Worm (Caenorhabditis elegans): ENCODE data around the gene ifg-1.

The ifg-1 gene

DNA sequence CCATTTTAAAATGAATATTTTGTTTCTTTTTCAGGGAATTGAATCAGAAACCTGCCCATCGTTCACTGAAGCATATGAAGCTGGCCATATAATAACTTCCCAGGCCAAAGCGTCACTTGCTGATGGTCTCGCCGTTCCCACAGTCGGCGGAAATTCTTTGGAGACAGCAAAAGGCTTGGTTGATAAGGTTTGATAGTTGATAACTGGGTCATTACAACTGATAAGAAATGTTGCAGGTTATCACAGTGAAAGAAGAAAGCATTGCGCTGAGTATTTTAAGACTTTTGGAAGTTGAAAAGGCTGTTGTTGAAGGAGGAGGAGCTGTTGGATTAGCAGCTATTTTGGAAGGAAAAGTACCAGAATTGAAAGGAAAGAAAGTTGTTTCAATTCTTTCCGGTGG, 49.5 kb downstream of the ifg-1 start:
- TF ChIP-seq elt-3 (tag; optimal IDR thresholded peaks at IDR 0.05) (no peak), lsy-2 (tag; optimal IDR thresholded peaks at IDR 0.05) (no peak), tbx-8 (GFP tag; optimal IDR thresholded peaks at IDR 0.05) (no peak), bed-3 (GFP tag; optimal IDR thresholded peaks at IDR 0.05) (no peak), sptf-1 (tag; optimal IDR thresholded peaks at IDR 0.05) (no peak), blmp-1 (tag; optimal IDR thresholded peaks at IDR 0.05) (no peak), ztf-11 (tag; optimal IDR thresholded peaks at IDR 0.05) (no peak), nhr-76 (tag; optimal IDR thresholded peaks at IDR 0.05) (no peak), drap-1 (GFP tag; optimal IDR thresholded peaks at IDR 0.05) (no peak), nhr-12 (tag; optimal IDR thresholded peaks at IDR 0.05) (no peak), ceh-39 (tag; optimal IDR thresholded peaks at IDR 0.05) (no peak), zip-8 (tag; optimal IDR thresholded peaks at IDR 0.05) (no peak), unc-120 (tag; optimal IDR thresholded peaks at IDR 0.05; ENCODE audit: poor library complexity, severe bottlenecking) (no peak), cnd-1 (tag; optimal IDR thresholded peaks at IDR 0.05) (no peak)

DNA sequence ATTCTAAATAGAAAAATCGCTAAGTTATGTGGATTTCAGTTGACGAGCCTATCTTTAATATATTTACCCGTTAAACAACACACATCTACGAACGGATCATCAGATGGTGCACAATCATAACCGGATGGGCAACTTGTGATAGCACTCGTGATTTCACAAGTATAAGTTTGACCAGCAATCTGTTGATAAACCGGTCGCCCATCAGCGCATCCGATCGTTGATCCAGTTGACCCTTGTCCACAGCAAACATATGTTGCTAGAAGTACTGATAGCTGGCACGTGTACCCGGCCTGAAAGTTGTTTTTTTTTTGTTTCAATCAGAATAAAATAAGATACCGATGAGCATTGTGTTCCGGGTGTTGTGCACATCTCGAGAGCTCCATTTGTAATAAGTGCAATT, 50.7 kb downstream of the ifg-1 start:
- TF ChIP-seq ceh-43 (GFP tag; optimal IDR thresholded peaks at IDR 0.05) (no peak), elt-3 (tag; optimal IDR thresholded peaks at IDR 0.05) (no peak), blmp-1 (tag; optimal IDR thresholded peaks at IDR 0.05) (no peak), lin-32 (GFP tag; optimal IDR thresholded peaks at IDR 0.05) (no peak), sem-2 (GFP tag; optimal IDR thresholded peaks at IDR 0.05) (no peak), ceh-39 (tag; optimal IDR thresholded peaks at IDR 0.05) (no peak), lin-13 (tag; optimal IDR thresholded peaks at IDR 0.05) (no peak), mls-2 (tag; optimal IDR thresholded peaks at IDR 0.05) (no peak), snpc-4 (tag; optimal IDR thresholded peaks at IDR 0.05) (no peak), nhr-28 (tag; optimal IDR thresholded peaks at IDR 0.05) (no peak), elt-1 (tag; optimal IDR thresholded peaks at IDR 0.05; ENCODE audit: borderline replicate concordance, insufficient read depth) (no peak), ces-1 (GFP tag; optimal IDR thresholded peaks at IDR 0.05) (no peak), hlh-1 (tag; optimal IDR thresholded peaks at IDR 0.05) (no peak), drap-1 (GFP tag; optimal IDR thresholded peaks at IDR 0.05) (no peak), unc-120 (tag; optimal IDR thresholded peaks at IDR 0.05; ENCODE audit: poor library complexity, severe bottlenecking) (no peak), nhr-237 (tag; optimal IDR thresholded peaks at IDR 0.05) (no peak), ceh-83 (GFP tag; optimal IDR thresholded peaks at IDR 0.05) (no peak), sptf-1 (tag; optimal IDR thresholded peaks at IDR 0.05) (no peak), nhr-12 (tag; optimal IDR thresholded peaks at IDR 0.05) (no peak), lsy-2 (tag; optimal IDR thresholded peaks at IDR 0.05) (no peak)

DNA sequence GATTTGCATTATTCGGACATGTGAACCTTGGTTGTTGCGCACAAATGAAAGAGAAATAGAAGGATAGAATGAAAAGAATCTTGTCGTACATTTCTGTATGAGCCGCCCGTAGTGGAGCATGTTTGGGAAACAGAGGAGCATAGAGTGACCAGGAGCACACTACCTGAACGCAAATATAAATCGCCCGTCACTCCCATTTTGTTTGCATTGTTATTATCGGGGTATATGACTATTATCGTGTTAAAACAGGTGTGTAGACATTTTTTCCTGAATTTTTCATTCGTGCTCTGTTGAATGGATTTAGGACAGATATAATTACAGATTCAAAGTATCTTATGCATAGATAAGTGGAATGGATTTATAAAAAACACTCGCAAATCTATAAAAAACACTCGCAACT, 52.3 kb downstream of the ifg-1 start, which contains the start of gene K01C8.2:
Gene K01C8.2, minus strand, starts transcription at position 101 of the 400 bp plus-strand sequence.
- TF ChIP-seq ceh-39 (tag; optimal IDR thresholded peaks at IDR 0.05): no peak
- TF ChIP-seq nhr-12 (tag; optimal IDR thresholded peaks at IDR 0.05): no peak
- TF ChIP-seq lin-32 (GFP tag; optimal IDR thresholded peaks at IDR 0.05): no peak

DNA sequence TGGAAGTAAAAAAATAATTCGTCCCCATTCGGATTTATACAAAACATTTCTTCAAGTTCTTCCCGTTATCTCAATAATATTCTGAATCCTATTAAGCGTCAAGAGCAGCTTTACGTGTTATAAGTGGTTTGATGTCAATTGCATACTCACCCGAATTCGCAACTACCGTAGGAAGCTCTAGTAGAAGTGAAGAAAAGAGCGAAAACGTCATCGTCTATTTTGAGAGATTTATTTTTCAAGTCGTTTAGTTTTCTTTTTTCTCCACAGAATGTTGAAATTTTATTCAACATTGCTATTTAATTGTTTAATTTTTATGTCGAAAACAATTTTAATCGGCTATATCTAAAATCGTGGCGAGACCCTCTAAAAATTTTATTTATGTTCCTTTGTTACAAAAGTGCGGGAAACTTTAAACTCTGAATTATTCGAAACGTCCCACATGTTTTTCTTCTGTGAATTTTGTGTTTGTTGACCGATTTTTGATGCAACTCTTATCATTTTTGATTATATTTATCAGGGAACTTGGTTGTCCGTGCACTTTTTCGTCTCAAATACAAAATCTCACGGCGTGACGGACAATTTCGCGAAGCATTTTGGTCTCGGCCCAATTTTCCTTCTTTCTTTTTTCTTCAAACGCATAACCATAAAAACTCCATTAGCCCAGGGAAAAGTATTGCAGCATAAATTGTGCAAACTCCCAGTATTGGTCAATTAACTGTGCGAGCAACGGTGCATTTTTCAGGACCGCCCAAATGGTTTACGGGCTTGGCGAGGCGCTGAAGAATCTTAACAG, 53.0 kb downstream of the ifg-1 start, which contains the start of gene tdc-1:
Gene tdc-1, plus strand, starts transcription at position 743 of the 793 bp plus-strand sequence.
- TF ChIP-seq ztf-11 (tag; optimal IDR thresholded peaks at IDR 0.05): no peak
- TF ChIP-seq lin-13 (tag; optimal IDR thresholded peaks at IDR 0.05): no peak
- TF ChIP-seq mep-1 (tag; optimal IDR thresholded peaks at IDR 0.05): no peak
- no peak for TF ChIP-seq nhr-76 (tag; optimal IDR thresholded peaks at IDR 0.05)
- TF ChIP-seq ham-2 (GFP tag; optimal IDR thresholded peaks at IDR 0.05): no peak
- TF ChIP-seq unc-39 (tag; optimal IDR thresholded peaks at IDR 0.05): no peak
